Worm (Caenorhabditis elegans): ENCODE measurements around the gene Y11D7A.19.

ce11 chrIV:9262295-9262694 lies 4.1 kb downstream of the Y11D7A.19 start:
- no peak for TF ChIP-seq tbx-2 (tag; optimal IDR thresholded peaks at IDR 0.05)
- TF ChIP-seq nhr-47 (tag; optimal IDR thresholded peaks at IDR 0.05): no peak
- no peak for TF ChIP-seq ztf-4 (tag; optimal IDR thresholded peaks at IDR 0.05)
- no peak for TF ChIP-seq mdl-1 (tag; optimal IDR thresholded peaks at IDR 0.05)
- no peak for TF ChIP-seq aly-2 (tag; optimal IDR thresholded peaks at IDR 0.05)
- TF ChIP-seq skn-1 (tag; optimal IDR thresholded peaks at IDR 0.05): no peak
- TF ChIP-seq nhr-11 (tag; optimal IDR thresholded peaks at IDR 0.05): no peak
